Fruit fly (Drosophila melanogaster) Kc167 (cell line): ENCODE data around the gene Doc3.

Experiments
- Myc ChIP-seq: fragments of >200 bp; optimal IDR thresholded peaks from 2 replicates; lab custom pipeline; 2017; ENCODE audit warnings: missing external identifiers
- insv ChIP-seq: fragments of >200 bp; optimal IDR thresholded peaks from 3 replicates; lab custom pipeline; 2018; ENCODE audit warnings: missing external identifiers
- psq ChIP-seq: fragments of >200 bp; optimal IDR thresholded peaks from 2 replicates; lab custom pipeline; 2017; ENCODE audit warnings: missing external identifiers
- ttk ChIP-seq: sonication (Bioruptor generic); optimal IDR thresholded peaks from 2 replicates; lab custom pipeline; 2017; ENCODE audit warnings: missing external identifiers

dm6 chr3L:9011485-9012389 lies 6.7 kb downstream of the Doc3 start:
- TF ChIP-seq insv (lab: Kevin White, UChicago) = no peak
- TF ChIP-seq ttk = no peak
- TF ChIP-seq psq (lab: Kevin White, UChicago) = no peak
- no peak for TF ChIP-seq Myc (lab: Kevin White, UChicago)
